Fruit fly (Drosophila melanogaster): ENCODE data around the gene hwt.

Gene hwt

DNA sequence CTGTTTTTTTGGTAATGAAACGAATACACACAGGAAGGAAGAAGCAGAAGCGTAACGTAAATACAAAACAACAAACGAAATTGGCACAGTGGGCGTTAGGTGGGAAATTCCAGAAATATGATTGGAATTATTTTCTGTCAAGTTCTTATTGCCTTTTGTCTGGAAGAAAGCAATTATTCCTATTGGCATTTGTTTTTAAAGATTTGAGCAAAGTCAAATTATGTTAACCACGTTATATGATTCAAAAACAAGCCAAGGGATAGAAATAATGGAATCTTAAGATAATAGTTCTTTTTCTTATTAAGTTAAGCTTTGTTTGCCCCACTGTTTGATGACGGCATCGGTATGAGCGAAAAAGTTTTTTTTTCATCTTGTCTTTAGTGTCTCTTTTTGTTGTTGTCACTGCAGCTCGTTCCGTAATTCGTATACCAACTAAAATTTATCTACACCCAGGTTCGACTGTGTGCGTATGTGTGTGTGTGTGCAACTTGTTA lies 11.3 kb upstream of the hwt start (continued):
- TF ChIP-seq NK7.1 (GFP tag; optimal IDR thresholded peaks at IDR 0.05) (peak; percentile 92), org-1 (GFP tag; optimal IDR thresholded peaks at IDR 0.05) (peak; percentile 96), CG9932 (GFP tag; IDR thresholded peaks at IDR 0.05) (peak; percentile 92), ara (GFP tag; IDR thresholded peaks at IDR 0.05) (peak; percentile 83), CG10267 (tag; optimal IDR thresholded peaks at IDR 0.05) (peak; percentile 86), CG15696 (tag; optimal IDR thresholded peaks at IDR 0.05) (peak; percentile 81), Hr3 (GFP tag; optimal IDR thresholded peaks at IDR 0.05) (peak; percentile 92), hth (optimal IDR thresholded peaks at IDR 0.05) (no peak), NFAT (GFP tag; IDR thresholded peaks at IDR 0.05) (peak; percentile 84), zen2 (GFP tag; IDR thresholded peaks at IDR 0.05; ENCODE audit: partially characterized antibody) (no peak), CG8765 (GFP tag; IDR thresholded peaks at IDR 0.05) (peak; percentile 72), fd64A (GFP tag; optimal IDR thresholded peaks at IDR 0.05) (peak; percentile 78), CG12155 (GFP tag; optimal IDR thresholded peaks at IDR 0.05) (peak; percentile 92), hbn (GFP tag; IDR thresholded peaks at IDR 0.05; ENCODE audit: partially characterized antibody) (no peak), sqz (GFP tag; optimal IDR thresholded peaks at IDR 0.05) (peak; percentile 94), nau (GFP tag; optimal IDR thresholded peaks at IDR 0.05) (peak; percentile 96), danr (GFP tag; IDR thresholded peaks at IDR 0.05) (peak; percentile 92), lilli (GFP tag; optimal IDR thresholded peaks at IDR 0.05) (peak; percentile 97), Rx (GFP tag; IDR thresholded peaks at IDR 0.05) (peak; percentile 91), lab (GFP tag; optimal IDR thresholded peaks at IDR 0.05) (peak; percentile 98), CG14014 (GFP tag; IDR thresholded peaks at IDR 0.05) (peak; percentile 95), chinmo (GFP tag; IDR thresholded peaks at IDR 0.05; ENCODE audit: partially characterized antibody) (no peak), tx (GFP tag; optimal IDR thresholded peaks at IDR 0.05) (peak; percentile 96), Dip2 (GFP tag; IDR thresholded peaks at IDR 0.05) (no peak), cad (GFP tag; optimal IDR thresholded peaks at IDR 0.05) (no peak), luna (GFP tag; optimal IDR thresholded peaks at IDR 0.05) (peak; percentile 71), CG33557 (GFP tag; optimal IDR thresholded peaks at IDR 0.05) (peak; percentile 62), Dip3 (GFP tag; optimal IDR thresholded peaks at IDR 0.05) (peak; percentile 94), shn (GFP tag; optimal IDR thresholded peaks at IDR 0.05) (peak; percentile 96), CG18764 (GFP tag; optimal IDR thresholded peaks at IDR 0.05) (peak; percentile 85), CG13775 (GFP tag; optimal IDR thresholded peaks at IDR 0.05) (peak; percentile 96), CG7372 (GFP tag; IDR thresholded peaks at IDR 0.05) (peak; percentile 91), pros (GFP tag; optimal IDR thresholded peaks at IDR 0.05) (no peak), eyg (GFP tag; optimal IDR thresholded peaks at IDR 0.05) (peak; percentile 95), CG15601 (tag; optimal IDR thresholded peaks at IDR 0.05) (peak; percentile 84), pho (GFP tag; optimal IDR thresholded peaks at IDR 0.05) (peak; percentile 97), so (GFP tag; IDR thresholded peaks at IDR 0.05) (peak; percentile 93), Bteb2 (GFP tag; optimal IDR thresholded peaks at IDR 0.05) (peak; percentile 95), Atf6 (GFP tag; IDR thresholded peaks at IDR 0.05) (peak; percentile 96), Sox100B (GFP tag; optimal IDR thresholded peaks at IDR 0.05) (peak; percentile 97), CG4424 (GFP tag; optimal IDR thresholded peaks at IDR 0.05) (peak; percentile 94), pum (GFP tag; optimal IDR thresholded peaks at IDR 0.05) (peak; percentile 93), CkIIα-i1 (GFP tag; IDR thresholded peaks at IDR 0.05) (no peak), pb (GFP tag; optimal IDR thresholded peaks at IDR 0.05) (peak; percentile 97), Dbx (GFP tag; IDR thresholded peaks at IDR 0.05) (peak; percentile 94), Neu2 (GFP tag; optimal IDR thresholded peaks at IDR 0.05; ENCODE audit: borderline replicate concordance) (peak; percentile 80), Ravus (GFP tag; IDR thresholded peaks at IDR 0.05) (peak; percentile 89), peb (GFP tag; IDR thresholded peaks at IDR 0.05) (peak; percentile 76), Taf1 (GFP tag; IDR thresholded peaks at IDR 0.05) (peak; percentile 88), pfk (GFP tag; optimal IDR thresholded peaks at IDR 0.05) (no peak), chm (GFP tag; IDR thresholded peaks at IDR 0.05) (peak; percentile 65; the same call in 1 of the 2 replicates), Lim3 (GFP tag; IDR thresholded peaks at IDR 0.05) (peak; percentile 71; the same call in 1 of the 2 replicates)
